Worm (Caenorhabditis elegans) whole organism, young adult: ENCODE results near the gene srbc-49.

Experiments used
- C06A6.2 ChIP-seq: fragments of 200-800 bp; sonication (Bioruptor generic); conservative IDR thresholded peaks from 2 replicates; pipeline ENCODE4 v1.3.6; 2022; ENCODE audit warnings: missing genetic modification characterization, missing compliant biosample characterization
- ama-1 ChIP-seq, 3 experiments: fragments of 150-350 bp in 1 of 3; sonication (generic microtip) in 2 of 3; optimal IDR thresholded peaks; 2 replicates each; lab custom pipeline; 2014 to 2018; ENCODE audit warnings: missing biosample characterization in 2 of 3, missing genetic modification characterization in 2 of 3, missing genetic modification reagents in 2 of 3
- cebp-2 ChIP-seq: fragments of 200-800 bp; sonication (Bioruptor generic); IDR thresholded peaks from 2 replicates; pipeline ENCODE4 v1.3.6; 2022; ENCODE audit warnings: missing genetic modification characterization, missing compliant biosample characterization
- hlh-12 ChIP-seq: sonication (generic microtip); optimal IDR thresholded peaks from 2 replicates; lab custom pipeline; 2016; ENCODE audit warnings: missing genetic modification characterization, missing compliant biosample characterization

DNA sequence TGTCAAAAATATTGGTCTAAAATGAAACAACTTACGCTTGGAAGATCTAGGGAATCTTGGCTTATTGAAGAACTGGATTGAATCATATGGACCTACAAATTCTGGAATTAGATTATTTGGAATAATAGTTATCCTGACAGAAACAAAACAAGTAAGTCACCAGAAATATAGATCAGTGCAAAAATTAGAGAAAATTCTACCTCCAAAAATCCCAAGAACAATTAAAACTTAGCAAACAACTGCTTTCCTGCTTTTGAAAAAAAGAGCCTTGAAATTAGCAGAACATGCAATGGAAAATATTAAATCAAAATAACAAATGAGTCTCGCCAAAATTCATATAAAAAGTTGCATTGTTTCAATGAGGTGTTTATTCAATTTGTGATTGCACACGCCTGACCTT, 48.4 kb upstream of the srbc-49 start, which contains the start of gene nhr-60:
- TF ChIP-seq C06A6.2, result no peak
- TF ChIP-seq cebp-2, result no peak
- TF ChIP-seq hlh-12 (tag; lab: Kevin White, UChicago), result no peak
- TF ChIP-seq ama-1 (optimal IDR thresholded peaks at IDR 0.05; lab: Kevin White, UChicago), result no peak
- TF ChIP-seq ama-1 (GFP tag; optimal IDR thresholded peaks at IDR 0.05; lab: Kevin White, UChicago), result no peak
